Fruit fly (Drosophila melanogaster): ENCODE measurements around the gene plh.

The plh gene

DNA sequence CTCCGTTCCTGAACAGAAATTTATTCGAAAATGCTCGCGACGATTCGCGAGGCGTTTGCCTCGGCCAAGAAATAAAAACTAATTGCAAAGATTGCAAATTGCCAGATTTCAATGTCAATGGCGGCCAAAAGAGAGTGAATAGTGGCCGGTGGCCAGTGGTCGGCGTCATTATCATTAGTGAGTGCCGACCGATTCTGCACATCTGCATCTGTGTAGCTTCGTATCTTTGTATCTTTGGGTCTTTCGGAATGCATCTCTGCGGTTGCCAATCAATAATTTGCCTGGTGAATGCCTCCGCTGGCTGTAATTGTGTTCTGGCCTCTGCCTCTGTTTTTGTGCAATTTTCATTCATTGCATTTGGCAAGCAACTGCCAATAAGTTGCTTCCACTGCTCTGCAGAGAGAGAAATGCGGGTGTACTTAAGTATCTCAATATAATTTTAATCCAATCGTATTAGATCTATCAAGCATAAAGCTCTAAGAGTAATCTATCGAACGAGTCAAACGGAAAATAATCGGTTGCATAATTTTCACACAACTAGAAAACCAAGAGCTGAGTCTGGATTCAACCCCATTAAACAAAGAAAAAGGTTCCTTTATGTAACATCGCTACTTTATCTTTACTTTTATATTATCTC lies at the start of gene plh:
plh (minus strand) TSS at position 51 of the 637 bp plus-strand sequence.
- no peak for TF ChIP-seq CG17568 (GFP tag; optimal IDR thresholded peaks at IDR 0.05)
- TF ChIP-seq CG9797 (GFP tag; optimal IDR thresholded peaks at IDR 0.05): no peak
- TF ChIP-seq CG12071 (GFP tag; optimal IDR thresholded peaks at IDR 0.05): no peak
- peak in 1 of 2 experiments; percentile 16 for TF ChIP-seq Pdp1 (GFP tag; optimal IDR thresholded peaks at IDR 0.05)
- peak; percentile 62 for TF ChIP-seq Ets65A (GFP tag)

DNA sequence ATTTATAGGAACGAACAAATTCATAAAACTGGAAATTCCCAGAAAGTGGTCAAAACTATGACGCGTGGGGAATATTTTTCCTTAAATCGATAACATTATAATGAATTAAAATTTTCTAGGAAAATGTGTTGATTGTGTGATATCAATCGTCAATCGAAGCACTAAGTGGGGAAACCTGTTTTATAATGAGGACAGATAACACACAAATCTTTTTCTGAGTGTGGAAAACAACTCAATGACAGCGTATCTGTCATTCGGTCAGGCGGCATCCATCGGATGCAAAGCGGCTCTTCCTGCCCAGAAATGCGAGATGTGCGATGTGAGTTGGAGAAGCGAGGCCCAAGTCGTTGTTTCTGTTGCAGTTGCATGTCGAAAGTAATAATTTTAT lies 49.4 kb upstream of the plh start:
- TF ChIP-seq CG10274 (GFP tag; optimal IDR thresholded peaks at IDR 0.05): peak; percentile 71
- TF ChIP-seq D19A (tag; optimal IDR thresholded peaks at IDR 0.05): peak; percentile 94
- peak; percentile 60 for TF ChIP-seq gem (tag; optimal IDR thresholded peaks at IDR 0.05)
- peak; percentile 36; the same call in 1 of the 3 replicates for TF ChIP-seq zfh1 (GFP tag; IDR thresholded peaks at IDR 0.05)
- TF ChIP-seq bsh (GFP tag; optimal IDR thresholded peaks at IDR 0.05): peak in 1 of 2 experiments; percentile 51
- peak; percentile 14 for TF ChIP-seq CG5180 (GFP tag; optimal IDR thresholded peaks at IDR 0.05)
- no peak for TF ChIP-seq ERR (GFP tag; optimal IDR thresholded peaks at IDR 0.05)
- TF ChIP-seq Sox102F (GFP tag; optimal IDR thresholded peaks at IDR 0.05): peak; percentile 40
- TF ChIP-seq CG18262 (tag; optimal IDR thresholded peaks at IDR 0.05): peak; percentile 2
- no peak for TF ChIP-seq nau (GFP tag; optimal IDR thresholded peaks at IDR 0.05)
- TF ChIP-seq dmrt99B (tag; optimal IDR thresholded peaks at IDR 0.05): peak; percentile 37
- TF ChIP-seq CG7839 (tag; optimal IDR thresholded peaks at IDR 0.05): peak; percentile 16
- 0 out of 2 replicates have a peak, but pooled peaks have one; percentile 3 for TF ChIP-seq Rfx (GFP tag; IDR thresholded peaks at IDR 0.05)
- peak; percentile 15 for TF ChIP-seq CG4820 (GFP tag; optimal IDR thresholded peaks at IDR 0.05)
- TF ChIP-seq CG10979 (tag; optimal IDR thresholded peaks at IDR 0.05): peak; percentile 44
- no peak for TF ChIP-seq Taf1 (GFP tag; IDR thresholded peaks at IDR 0.05)
- no peak for TF ChIP-seq tgo (GFP tag; IDR thresholded peaks at IDR 0.05)
- peak; percentile 1 for TF ChIP-seq CG1529 (GFP tag; optimal IDR thresholded peaks at IDR 0.05)
- TF ChIP-seq Bteb2 (GFP tag; optimal IDR thresholded peaks at IDR 0.05): no peak
- TF ChIP-seq CG12391 (tag; optimal IDR thresholded peaks at IDR 0.05): peak; percentile 27
- no peak for TF ChIP-seq corto (GFP tag; optimal IDR thresholded peaks at IDR 0.05)
- peak; percentile 49 for TF ChIP-seq az2 (GFP tag; optimal IDR thresholded peaks at IDR 0.05)
- TF ChIP-seq Hr51 (GFP tag; optimal IDR thresholded peaks at IDR 0.05): peak in 1 of 2 experiments; percentile 21
- peak in 1 of 2 experiments; percentile 19 for TF ChIP-seq chif (GFP tag; optimal IDR thresholded peaks at IDR 0.05)
- TF ChIP-seq Stat92E (GFP tag; optimal IDR thresholded peaks at IDR 0.05): peak in 1 of 3 experiments; percentile 78
- no peak for TF ChIP-seq NFAT (GFP tag; IDR thresholded peaks at IDR 0.05)
- 0 out of 3 replicates have a peak, but pooled peaks have one; percentile 42 for TF ChIP-seq otp (GFP tag; IDR thresholded peaks at IDR 0.05)
- TF ChIP-seq Atf-2 (GFP tag; optimal IDR thresholded peaks at IDR 0.05): peak; percentile 12
- TF ChIP-seq oc (tag; optimal IDR thresholded peaks at IDR 0.05): peak; percentile 10
- peak; percentile 42 for TF ChIP-seq CG2712 (tag; optimal IDR thresholded peaks at IDR 0.05)
- peak; percentile 21 for TF ChIP-seq Oli (tag; optimal IDR thresholded peaks at IDR 0.05)
- TF ChIP-seq CG17359 (tag; optimal IDR thresholded peaks at IDR 0.05): peak; percentile 11
- no peak for TF ChIP-seq CG9932 (GFP tag; IDR thresholded peaks at IDR 0.05)
- TF ChIP-seq slp2 (GFP tag; optimal IDR thresholded peaks at IDR 0.05): peak; percentile 6
- TF ChIP-seq shn (GFP tag; optimal IDR thresholded peaks at IDR 0.05): peak; percentile 10
- TF ChIP-seq unpg (GFP tag; optimal IDR thresholded peaks at IDR 0.05): peak; percentile 31
- no peak for TF ChIP-seq CG30020 (tag; optimal IDR thresholded peaks at IDR 0.05)
- peak in 1 of 2 experiments; percentile 18 for TF ChIP-seq Pdp1 (GFP tag; optimal IDR thresholded peaks at IDR 0.05)
- no peak for TF ChIP-seq prd (optimal IDR thresholded peaks at IDR 0.05)
- TF ChIP-seq prd (GFP tag; IDR thresholded peaks at IDR 0.05): peak; percentile 14; the same call in 1 of the 3 replicates
- peak; percentile 32 for TF ChIP-seq CG4424 (GFP tag; optimal IDR thresholded peaks at IDR 0.05)
- peak; percentile 13 for TF ChIP-seq CG10267 (tag; optimal IDR thresholded peaks at IDR 0.05)
- TF ChIP-seq sens (GFP tag): peak; percentile 91
